Fruit fly (Drosophila melanogaster) whole organism, wandering third instar larva: ENCODE results near the gene mbf1.

Source experiments
- CG9705 ChIP-seq: fragments of 200-800 bp; sonication (Bioruptor generic); optimal IDR thresholded peaks from 2 replicates; lab custom pipeline; 2018; ENCODE audit warnings: missing biosample characterization, mild to moderate bottlenecking, missing genetic modification characterization
- Dfd ChIP-seq: fragments of >200 bp; optimal IDR thresholded peaks from 2 replicates; lab custom pipeline; 2017; ENCODE audit warnings: missing biosample characterization, missing genetic modification characterization
- Dif ChIP-seq: fragments of 200-275, 200-300 bp; sonication (Bioruptor generic); optimal IDR thresholded peaks from 2 replicates; lab custom pipeline; 2018; ENCODE audit warnings: missing biosample characterization, missing genetic modification characterization; ENCODE audit not compliant: partially characterized antibody
- Hr78 ChIP-seq: fragments of >200 bp; optimal IDR thresholded peaks from 2 replicates; lab custom pipeline; 2017; ENCODE audit warnings: missing biosample characterization, missing genetic modification characterization
- Mio ChIP-seq: sonication (Bioruptor generic); optimal IDR thresholded peaks from 2 replicates; lab custom pipeline; 2016; ENCODE audit warnings: missing biosample characterization, missing genetic modification characterization
- OdsH ChIP-seq: fragments of 200-800 bp; sonication (Bioruptor generic); optimal IDR thresholded peaks from 2 replicates; lab custom pipeline; 2016; ENCODE audit warnings: missing biosample characterization, mild to moderate bottlenecking, missing genetic modification characterization
- Vsx2 ChIP-seq: fragments of 200-300, 225-300 bp; sonication (Bioruptor generic); optimal IDR thresholded peaks from 2 replicates; lab custom pipeline; 2018; ENCODE audit warnings: missing biosample characterization, missing genetic modification characterization; ENCODE audit not compliant: partially characterized antibody
- br ChIP-seq: fragments of 200-800 bp; sonication (Bioruptor generic); optimal IDR thresholded peaks from 2 replicates; lab custom pipeline; 2016; ENCODE audit warnings: missing biosample characterization, missing genetic modification characterization
- fru ChIP-seq: fragments of 200-800 bp; sonication (Bioruptor generic); optimal IDR thresholded peaks from 3 replicates; lab custom pipeline; 2016; ENCODE audit warnings: missing biosample characterization, mild to moderate bottlenecking, missing genetic modification characterization
- h ChIP-seq: fragments of 200-800 bp; sonication (Bioruptor generic); optimal IDR thresholded peaks from 3 replicates; lab custom pipeline; 2016; ENCODE audit warnings: missing biosample characterization, mild to moderate bottlenecking, missing genetic modification characterization
- psq ChIP-seq: fragments of 200-800 bp; sonication (Bioruptor generic); optimal IDR thresholded peaks from 3 replicates; lab custom pipeline; 2017; ENCODE audit warnings: missing biosample characterization, mild to moderate bottlenecking, missing genetic modification characterization, moderate library complexity
- rgr ChIP-seq: fragments of 200-800 bp; sonication (Bioruptor generic); optimal IDR thresholded peaks from 3 replicates; lab custom pipeline; 2016; ENCODE audit warnings: missing biosample characterization, mild to moderate bottlenecking, missing genetic modification characterization
- woc ChIP-seq: sonication (Bioruptor generic); optimal IDR thresholded peaks from 2 replicates; lab custom pipeline; 2016; ENCODE audit warnings: missing biosample characterization, mild to moderate bottlenecking, missing genetic modification characterization

DNA sequence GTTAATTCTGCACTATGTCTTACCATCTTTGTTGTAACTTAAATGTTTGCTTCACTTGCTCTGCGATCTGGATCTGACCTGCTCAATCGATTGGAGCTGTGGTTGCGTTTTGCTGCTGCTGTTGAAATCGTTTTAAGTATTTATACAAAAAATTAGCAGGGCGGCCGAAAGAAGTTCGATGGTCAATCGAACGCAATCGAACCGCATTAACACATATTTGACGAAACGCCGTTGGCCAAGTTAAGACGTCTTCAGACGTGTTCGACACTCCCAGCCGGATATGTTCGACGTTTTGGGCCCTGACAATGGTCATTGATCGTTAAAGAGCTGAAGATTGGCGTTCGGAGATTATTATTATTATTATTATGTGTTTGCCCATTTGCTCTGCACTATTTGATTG, 28.7 kb upstream of the mbf1 start, which contains the start of gene CG13033:
- TF ChIP-seq h: no peak
- TF ChIP-seq fru (GFP tag; lab: Kevin White, UChicago): no peak
- no peak for TF ChIP-seq Hr78
- no peak for TF ChIP-seq Vsx2 (GFP tag; lab: Kevin White, UChicago)
- TF ChIP-seq rgr: no peak
- TF ChIP-seq br (GFP tag; lab: Kevin White, UChicago): no peak
- TF ChIP-seq OdsH: no peak
- no peak for TF ChIP-seq psq (GFP tag; lab: Kevin White, UChicago)
- no peak for TF ChIP-seq Dif (GFP tag; lab: Kevin White, UChicago)
- TF ChIP-seq Dfd: no peak
- TF ChIP-seq woc (GFP tag; lab: Kevin White, UChicago): no peak
- no peak for TF ChIP-seq Mio (GFP tag; lab: Kevin White, UChicago)
- no peak for TF ChIP-seq CG9705 (GFP tag; lab: Kevin White, UChicago)
